Fruit fly (Drosophila melanogaster) S2 (cell line): ENCODE data around the gene CG13003.

Experiments used
- CG8478 ChIP-seq: fragments of >200 bp; optimal IDR thresholded peaks from 2 replicates; lab custom pipeline; 2018
- CTCF ChIP-seq, 2 experiments: fragments of >200 bp; optimal IDR thresholded peaks; 2 replicates each; lab custom pipeline; 2018

DNA sequence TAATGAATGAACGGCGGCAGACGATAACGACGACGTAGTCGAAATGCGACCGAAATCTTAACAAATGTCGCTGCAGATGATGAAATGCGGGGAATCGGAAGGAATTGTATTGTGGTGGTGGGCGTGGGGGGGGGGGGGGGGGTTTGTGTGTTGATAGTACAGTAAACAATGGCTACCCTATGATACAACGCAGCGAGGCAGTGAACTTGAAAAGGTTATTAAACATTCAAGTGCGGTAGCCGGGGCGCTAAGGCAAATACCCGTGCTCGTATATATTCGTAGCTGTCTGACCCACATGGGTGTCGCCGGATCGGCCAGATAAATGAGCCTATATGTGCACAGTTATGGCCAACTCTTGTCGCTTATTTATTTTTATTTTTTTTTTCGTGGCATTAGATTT is 33.0 kb upstream of the CG13003 start:
- TF ChIP-seq CTCF (optimal IDR thresholded peaks at IDR 0.05; lab: Kevin White, UChicago) (no peak), CG8478 (lab: Kevin White, UChicago) (no peak)
